Fruit fly (Drosophila melanogaster) whole organism, pupa: ENCODE results near the gene sea.

ENCODE experiments used
- CG10348 ChIP-seq: fragments of 200-800 bp; sonication (Bioruptor generic); IDR thresholded peaks from 2 replicates; pipeline ENCODE4 v1.3.6; 2022; ENCODE audit warnings: missing biosample characterization, missing genetic modification characterization
- CG12605 ChIP-seq: fragments of 200-800 bp; sonication (Bioruptor generic); IDR thresholded peaks from 2 replicates; pipeline ENCODE4 v1.3.6; 2022; ENCODE audit warnings: missing biosample characterization, missing genetic modification characterization
- CG13204 ChIP-seq: fragments of 200-800 bp; sonication (Bioruptor generic); optimal IDR thresholded peaks from 2 replicates; lab custom pipeline; 2018; ENCODE audit warnings: missing biosample characterization, mild to moderate bottlenecking, missing genetic modification characterization, moderate library complexity
- CG14655 ChIP-seq: fragments of 200-800 bp; sonication (Bioruptor generic); optimal IDR thresholded peaks from 3 replicates; lab custom pipeline; 2017; ENCODE audit warnings: mild to moderate bottlenecking, missing biosample characterization, missing genetic modification reagents, missing genetic modification characterization
- CG15710 ChIP-seq: fragments of 200-800 bp; sonication (Bioruptor generic); optimal IDR thresholded peaks from 2 replicates; lab custom pipeline; 2018; ENCODE audit warnings: missing biosample characterization, mild to moderate bottlenecking, missing genetic modification characterization, moderate library complexity
- CG17806 ChIP-seq: fragments of 200-800 bp; sonication (Bioruptor generic); optimal IDR thresholded peaks from 2 replicates; lab custom pipeline; 2018; ENCODE audit warnings: missing biosample characterization, mild to moderate bottlenecking, missing genetic modification characterization, moderate library complexity
- CG32121 ChIP-seq: fragments of 200-800 bp; sonication (Bioruptor generic); IDR thresholded peaks from 2 replicates; pipeline ENCODE4 v1.3.6; 2022; ENCODE audit warnings: missing biosample characterization, missing genetic modification characterization
- CG34367 ChIP-seq: fragments of 200-800 bp; sonication (Bioruptor generic); optimal IDR thresholded peaks from 2 replicates; lab custom pipeline; 2018; ENCODE audit warnings: missing biosample characterization, mild to moderate bottlenecking, missing genetic modification characterization
- CG4496 ChIP-seq: fragments of 200-800 bp; sonication (Bioruptor generic); IDR thresholded peaks from 3 replicates; pipeline ENCODE4 v1.3.6; 2022; ENCODE audit warnings: missing biosample characterization, missing genetic modification characterization
- CG8159 ChIP-seq: fragments of 200-800 bp; sonication (Bioruptor generic); optimal IDR thresholded peaks from 3 replicates; lab custom pipeline; 2018; ENCODE audit warnings: missing biosample characterization, mild to moderate bottlenecking, missing genetic modification characterization, moderate library complexity
- CG8301 ChIP-seq: fragments of 200-800 bp; sonication (Bioruptor generic); optimal IDR thresholded peaks from 2 replicates; lab custom pipeline; 2018; ENCODE audit warnings: missing biosample characterization, mild to moderate bottlenecking, missing genetic modification characterization
- CG9948 ChIP-seq: fragments of 200-800 bp; sonication (Bioruptor generic); optimal IDR thresholded peaks from 2 replicates; lab custom pipeline; 2018; ENCODE audit warnings: missing biosample characterization, mild to moderate bottlenecking, missing genetic modification characterization, moderate library complexity
- D1 ChIP-seq: fragments of 200-800 bp; sonication (Bioruptor generic); optimal IDR thresholded peaks from 2 replicates; lab custom pipeline; 2018; ENCODE audit warnings: missing biosample characterization, mild to moderate bottlenecking, missing genetic modification characterization, moderate library complexity
- EcR ChIP-seq: fragments of 200-800 bp; sonication (Bioruptor generic); optimal IDR thresholded peaks from 3 replicates; lab custom pipeline; 2019; ENCODE audit warnings: missing biosample characterization, missing genetic modification characterization, mild to moderate bottlenecking, moderate library complexity, missing genetic modification reagents
- Ets98B ChIP-seq: fragments of 200-800 bp; sonication (Bioruptor generic); IDR thresholded peaks from 2 replicates; pipeline ENCODE4 v1.3.6; 2022; ENCODE audit warnings: missing biosample characterization, missing genetic modification characterization
- Pif1A ChIP-seq: fragments of 200-800 bp; sonication (Bioruptor generic); optimal IDR thresholded peaks from 3 replicates; lab custom pipeline; 2016; ENCODE audit warnings: missing biosample characterization, missing genetic modification characterization
- Pif1B ChIP-seq: fragments of 200-800 bp; sonication (Bioruptor generic); optimal IDR thresholded peaks from 3 replicates; lab custom pipeline; 2016; ENCODE audit warnings: missing biosample characterization, missing genetic modification characterization
- Snoo ChIP-seq: fragments of 200-800 bp; sonication (Bioruptor generic); optimal IDR thresholded peaks from 3 replicates; lab custom pipeline; 2017; ENCODE audit warnings: missing biosample characterization, mild to moderate bottlenecking, missing genetic modification characterization, inconsistent platforms
- fd96Ca ChIP-seq: fragments of 200-800 bp; sonication (Bioruptor generic); IDR thresholded peaks from 3 replicates; pipeline ENCODE4 v1.3.6; 2022; ENCODE audit warnings: missing biosample characterization, missing genetic modification characterization
- gl ChIP-seq: fragments of 200-800 bp; sonication (Bioruptor generic); optimal IDR thresholded peaks from 2 replicates; lab custom pipeline; 2018; ENCODE audit warnings: missing biosample characterization, mild to moderate bottlenecking, missing genetic modification characterization
- rn ChIP-seq: fragments of 200-800 bp; sonication (Bioruptor generic); IDR thresholded peaks from 2 replicates; pipeline ENCODE4 v1.3.6; 2022; ENCODE audit warnings: missing biosample characterization, missing genetic modification characterization

Gene sea

DNA sequence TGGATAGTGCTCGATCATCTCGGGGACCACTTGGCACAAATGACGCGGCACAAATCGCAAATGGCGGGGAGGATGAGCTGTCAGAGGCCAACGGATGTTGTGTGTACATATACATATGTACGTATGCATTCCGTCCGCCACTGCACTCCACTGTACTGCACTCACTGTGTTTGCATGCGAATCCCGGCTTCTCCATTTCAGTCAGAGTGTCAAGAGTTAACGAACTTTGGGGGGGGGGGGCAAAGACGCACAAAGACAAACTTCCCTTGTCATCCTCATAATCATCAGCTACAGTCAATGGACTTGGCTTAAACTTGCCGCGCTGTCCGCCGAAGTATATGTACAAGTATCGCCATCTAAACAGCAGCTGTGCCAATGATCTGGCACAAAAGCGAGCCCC lies 47.3 kb upstream of the sea start:
- TF ChIP-seq fd96Ca (no peak), EcR (GFP tag; lab: Kevin White, UChicago) (peak; percentile 89), CG13204 (GFP tag; lab: Kevin White, UChicago) (peak; percentile 24), CG4496 (GFP tag; lab: Robert Waterston, UW) (0 out of 3 replicates have a peak, but pooled peaks have one; percentile 12)
- TF ChIP-seq, all 21 proteins: peak for 3

DNA sequence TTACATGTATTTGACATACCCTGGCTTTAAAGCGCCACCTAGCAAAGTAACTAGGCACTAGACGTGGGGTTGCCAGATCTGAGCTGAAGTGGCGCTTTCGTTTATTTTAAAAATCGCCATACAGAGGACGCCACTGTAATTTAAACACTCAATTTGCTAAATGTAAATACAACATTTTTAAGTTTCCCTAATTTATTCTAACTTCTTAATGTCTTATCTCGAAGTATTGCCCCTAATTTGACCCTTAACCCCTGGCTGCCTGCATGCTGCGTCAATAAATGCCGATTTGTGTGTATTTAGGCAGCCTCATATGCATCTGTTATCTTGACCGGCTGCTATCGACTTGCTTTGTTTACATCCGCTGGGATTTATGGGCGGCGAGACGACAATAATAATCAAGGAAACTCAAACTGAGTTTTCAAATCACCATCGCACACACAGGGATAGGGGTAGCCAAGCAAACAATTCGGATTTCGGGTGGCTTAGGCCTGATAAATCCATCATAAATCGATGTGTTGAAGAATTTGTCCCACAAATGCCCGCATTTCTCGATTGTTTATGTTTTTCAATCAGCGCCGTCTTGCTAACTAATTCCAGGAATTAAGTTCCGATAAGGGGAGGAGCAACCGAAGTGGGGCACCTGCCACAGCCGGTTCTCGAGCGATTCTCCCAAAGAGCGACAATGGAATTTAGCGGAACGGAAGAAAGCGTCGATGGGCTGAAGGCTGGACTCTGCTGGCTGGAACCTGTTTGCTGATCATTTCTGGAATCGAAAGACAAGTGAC lies 46.6 kb upstream of the sea start:
- TF ChIP-seq CG4496 (GFP tag; lab: Robert Waterston, UW), result no peak; the same call in 2 of the 3 replicates
- TF ChIP-seq CG13204 (GFP tag; lab: Kevin White, UChicago), result no peak
- no peak for TF ChIP-seq CG10348 (GFP tag; lab: Robert Waterston, UW)
- no peak for TF ChIP-seq CG8159 (tag; lab: Kevin White, UChicago)
- TF ChIP-seq CG12605 (GFP tag; lab: Robert Waterston, UW), result no peak
- no peak for TF ChIP-seq fd96Ca
- TF ChIP-seq CG9948 (tag; lab: Kevin White, UChicago), result no peak
- TF ChIP-seq Pif1A (GFP tag; lab: Kevin White, UChicago), result no peak
- TF ChIP-seq Snoo (tag; lab: Kevin White, UChicago), result peak; percentile 42
- no peak for TF ChIP-seq CG17806
- peak; percentile 30 for TF ChIP-seq CG15710
- no peak for TF ChIP-seq Pif1B (GFP tag; lab: Kevin White, UChicago)
- TF ChIP-seq EcR (GFP tag; lab: Kevin White, UChicago), result no peak
- no peak for TF ChIP-seq CG14655 (GFP tag; lab: Kevin White, UChicago)
- TF ChIP-seq rn (GFP tag; lab: Robert Waterston, UW), result no peak
- no peak for TF ChIP-seq Ets98B (GFP tag; lab: Robert Waterston, UW)
- TF ChIP-seq gl (tag; lab: Kevin White, UChicago), result no peak
- TF ChIP-seq D1, result peak; percentile 35
- no peak for TF ChIP-seq CG8301 (tag; lab: Kevin White, UChicago)
- TF ChIP-seq CG34367 (tag; lab: Kevin White, UChicago), result no peak
- TF ChIP-seq CG32121, result no peak

- TF ChIP-seq CG8159 (tag; lab: Kevin White, UChicago), result no peak
- TF ChIP-seq CG14655 (GFP tag; lab: Kevin White, UChicago), result peak; percentile 5
- TF ChIP-seq gl (tag; lab: Kevin White, UChicago), result no peak
- no peak for TF ChIP-seq CG4496 (GFP tag; lab: Robert Waterston, UW)
- no peak for TF ChIP-seq CG9948 (tag; lab: Kevin White, UChicago)
- TF ChIP-seq rn (GFP tag; lab: Robert Waterston, UW), result no peak
- TF ChIP-seq CG13204 (GFP tag; lab: Kevin White, UChicago), result no peak
- no peak for TF ChIP-seq Ets98B (GFP tag; lab: Robert Waterston, UW)
- peak; percentile 14 for TF ChIP-seq CG8301 (tag; lab: Kevin White, UChicago)
- no peak for TF ChIP-seq D1
Measured at dm6 chr3R:11612467-11612866, 45.6 kb upstream of the sea start.

DNA sequence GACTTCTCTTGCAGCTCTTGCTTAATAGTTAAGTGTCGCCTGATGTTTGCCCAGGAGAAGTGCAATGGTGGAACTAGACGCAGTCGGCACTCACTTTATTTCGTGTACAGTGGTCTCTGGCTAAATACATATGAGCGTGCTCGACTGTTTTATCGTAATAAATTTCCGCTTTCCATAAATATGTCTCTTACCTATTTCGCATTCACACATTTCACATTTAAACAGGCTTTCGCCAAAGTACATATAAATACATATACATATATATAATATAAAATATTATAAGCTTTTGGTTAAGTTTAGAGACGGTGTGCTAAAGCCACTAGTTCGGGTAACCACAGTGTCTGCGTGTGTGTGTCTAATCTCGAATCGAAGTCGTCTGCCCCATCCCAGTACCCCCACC lies 39.8 kb upstream of the sea start:
- peak; percentile 10 for TF ChIP-seq CG9948 (tag; lab: Kevin White, UChicago)
- no peak for TF ChIP-seq CG17806
- peak; percentile 76 for TF ChIP-seq fd96Ca
- peak; percentile 68 for TF ChIP-seq CG14655 (GFP tag; lab: Kevin White, UChicago)
- no peak for TF ChIP-seq D1
- TF ChIP-seq gl (tag; lab: Kevin White, UChicago), result no peak
- TF ChIP-seq Snoo (tag; lab: Kevin White, UChicago), result no peak
- TF ChIP-seq EcR (GFP tag; lab: Kevin White, UChicago), result no peak
- TF ChIP-seq CG32121, result peak; percentile 40; the same call in 1 of the 2 replicates
- peak; percentile 48; the same call in 1 of the 3 replicates for TF ChIP-seq CG4496 (GFP tag; lab: Robert Waterston, UW)
- TF ChIP-seq CG34367 (tag; lab: Kevin White, UChicago), result no peak
- TF ChIP-seq CG8301 (tag; lab: Kevin White, UChicago), result peak; percentile 38
- TF ChIP-seq rn (GFP tag; lab: Robert Waterston, UW), result no peak
- TF ChIP-seq CG8159 (tag; lab: Kevin White, UChicago), result no peak
- TF ChIP-seq CG15710, result no peak
- no peak for TF ChIP-seq CG10348 (GFP tag; lab: Robert Waterston, UW)
- no peak for TF ChIP-seq CG12605 (GFP tag; lab: Robert Waterston, UW)
- TF ChIP-seq Pif1A (GFP tag; lab: Kevin White, UChicago), result no peak
- no peak for TF ChIP-seq Pif1B (GFP tag; lab: Kevin White, UChicago)
- no peak for TF ChIP-seq Ets98B (GFP tag; lab: Robert Waterston, UW)
- no peak for TF ChIP-seq CG13204 (GFP tag; lab: Kevin White, UChicago)

DNA sequence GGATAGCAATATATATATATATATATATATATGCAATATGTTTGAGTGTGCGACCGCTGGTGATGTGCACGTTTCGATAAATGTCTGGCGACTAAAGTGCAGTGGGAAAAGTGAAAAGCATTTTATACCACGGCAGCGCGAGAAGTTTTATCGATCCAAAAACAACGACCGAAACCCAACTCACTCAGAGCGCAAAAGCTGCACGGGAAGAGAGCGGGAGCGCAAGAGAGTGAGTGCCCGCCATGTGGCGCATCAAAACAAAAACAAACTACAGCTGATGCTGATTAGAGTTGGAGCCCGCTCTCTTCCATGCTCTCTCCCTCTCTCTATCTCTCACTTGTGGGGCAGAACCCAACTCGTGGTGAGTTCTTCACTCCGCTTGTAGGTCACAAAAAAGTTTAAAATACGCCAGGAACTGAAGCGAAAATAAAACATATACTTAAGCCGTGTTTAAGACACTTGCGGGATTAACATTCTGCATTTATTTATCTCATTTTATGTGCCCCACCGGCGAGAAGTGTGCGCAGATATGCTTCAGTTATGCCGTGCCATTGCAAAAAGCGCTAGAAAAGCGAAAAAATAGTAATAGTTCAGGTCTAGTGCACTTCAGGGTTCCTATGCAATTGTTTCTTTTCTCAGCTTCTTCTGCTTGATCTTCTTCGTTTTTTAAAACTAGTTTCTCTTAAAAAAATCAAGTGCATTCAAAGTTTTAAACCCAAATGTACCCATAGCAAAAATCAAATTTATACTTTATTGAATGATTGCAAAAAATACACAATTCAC lies 38.0 kb upstream of the sea start:
- TF ChIP-seq CG8301 (tag; lab: Kevin White, UChicago) (peak; percentile 26), Ets98B (GFP tag; lab: Robert Waterston, UW) (peak; percentile 72; the same call in 1 of the 2 replicates), CG32121 (peak; percentile 48; the same call in 1 of the 2 replicates), fd96Ca (peak; percentile 73; the same call in 2 of the 3 replicates), CG13204 (GFP tag; lab: Kevin White, UChicago) (peak; percentile 64), Pif1B (GFP tag; lab: Kevin White, UChicago) (peak; percentile 65), EcR (GFP tag; lab: Kevin White, UChicago) (peak; percentile 50), CG10348 (GFP tag; lab: Robert Waterston, UW) (no peak), CG15710 (peak; percentile 6), CG14655 (GFP tag; lab: Kevin White, UChicago) (peak; percentile 46), CG4496 (GFP tag; lab: Robert Waterston, UW) (peak; percentile 64), CG8159 (tag; lab: Kevin White, UChicago) (peak; percentile 26), rn (GFP tag; lab: Robert Waterston, UW) (no peak), Snoo (tag; lab: Kevin White, UChicago) (peak; percentile 32), Pif1A (GFP tag; lab: Kevin White, UChicago) (peak; percentile 45), CG34367 (tag; lab: Kevin White, UChicago) (peak; percentile 0), CG9948 (tag; lab: Kevin White, UChicago) (no peak), gl (tag; lab: Kevin White, UChicago) (peak; percentile 51), CG17806 (peak; percentile 8), CG12605 (GFP tag; lab: Robert Waterston, UW) (peak; percentile 90), D1 (no peak)
- TF ChIP-seq, all 21 proteins: peak for 17
